Fruit fly (Drosophila melanogaster): ENCODE results near the gene pkm.
A peak's percentile ranks its signal among the peaks of the same experiment; 100 is the strongest.

The pkm gene

DNA sequence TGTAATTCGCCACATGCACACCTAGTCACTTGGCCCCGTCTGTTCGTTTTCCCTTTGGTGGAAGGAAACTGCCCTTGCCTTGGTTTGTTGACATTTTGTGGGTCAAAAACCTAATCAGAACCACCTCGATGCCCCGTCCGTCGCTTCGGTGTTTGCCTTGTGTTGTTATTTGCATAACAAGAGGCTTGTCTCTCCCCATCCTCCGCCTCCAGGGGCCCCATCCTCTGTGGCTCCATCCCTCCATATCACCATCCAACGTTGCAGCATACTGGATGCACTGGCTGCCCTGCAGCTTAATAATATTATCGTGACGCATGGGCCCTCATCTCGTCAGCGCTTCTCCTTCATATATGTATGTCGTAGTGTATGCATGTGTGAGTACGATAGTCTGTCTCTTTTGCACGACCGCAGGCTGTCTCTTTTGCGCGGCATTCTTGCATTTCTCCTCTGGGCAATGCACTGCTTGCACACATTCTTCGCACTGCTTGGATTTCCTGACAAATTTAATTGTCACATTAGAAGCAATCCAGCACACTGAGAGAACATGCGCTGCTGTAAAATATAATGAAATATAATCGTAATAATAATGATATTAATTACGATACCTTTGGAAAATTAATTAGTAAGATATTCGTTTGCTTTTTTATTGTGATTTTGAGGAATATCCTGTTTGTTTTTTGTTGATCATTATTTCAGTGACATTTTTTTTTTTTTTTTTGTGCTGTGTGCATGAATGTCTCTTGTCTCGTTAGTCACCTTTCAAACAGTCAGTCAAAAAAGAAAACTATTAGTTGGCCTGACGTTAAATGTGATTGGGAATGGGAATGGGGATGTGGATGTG, 39.6 kb downstream of the pkm start (continued):
- TF ChIP-seq otp (GFP tag; IDR thresholded peaks at IDR 0.05) (0 out of 3 replicates have a peak, but pooled peaks have one; percentile 17), HmgD (GFP tag; optimal IDR thresholded peaks at IDR 0.05) (no peak), chif (GFP tag; optimal IDR thresholded peaks at IDR 0.05) (no peak), da (GFP tag; optimal IDR thresholded peaks at IDR 0.05) (no peak), CG5180 (GFP tag; optimal IDR thresholded peaks at IDR 0.05) (no peak), CG17912 (GFP tag; optimal IDR thresholded peaks at IDR 0.05) (no peak), en (GFP tag; optimal IDR thresholded peaks at IDR 0.05) (no peak), CG2116 (GFP tag; optimal IDR thresholded peaks at IDR 0.05) (no peak), CG7928 (GFP tag; optimal IDR thresholded peaks at IDR 0.05) (no peak), ara (GFP tag; IDR thresholded peaks at IDR 0.05) (0 out of 2 replicates have a peak, but pooled peaks have one; percentile 24), CG8359 (GFP tag; optimal IDR thresholded peaks at IDR 0.05; ENCODE audit: borderline replicate concordance) (peak; percentile 27), CG3281 (GFP tag; optimal IDR thresholded peaks at IDR 0.05) (no peak), cg (GFP tag; optimal IDR thresholded peaks at IDR 0.05) (peak; percentile 38), CG2889 (GFP tag; IDR thresholded peaks at IDR 0.05) (no peak), Bteb2 (GFP tag; optimal IDR thresholded peaks at IDR 0.05) (no peak), CG14050 (GFP tag; IDR thresholded peaks at IDR 0.05) (no peak), fd3F (GFP tag; optimal IDR thresholded peaks at IDR 0.05) (no peak), Fer1 (GFP tag; optimal IDR thresholded peaks at IDR 0.05) (no peak), Dip2 (GFP tag; IDR thresholded peaks at IDR 0.05) (no peak), CG6765 (GFP tag; optimal IDR thresholded peaks at IDR 0.05) (no peak), chinmo (GFP tag; IDR thresholded peaks at IDR 0.05; ENCODE audit: partially characterized antibody) (no peak), gem (tag; optimal IDR thresholded peaks at IDR 0.05) (peak; percentile 61), CG15514 (GFP tag; optimal IDR thresholded peaks at IDR 0.05) (no peak), sob (GFP tag; IDR thresholded peaks at IDR 0.05) (no peak), ssp (GFP tag; IDR thresholded peaks at IDR 0.05) (no peak), CG17359 (tag; optimal IDR thresholded peaks at IDR 0.05) (no peak), wek (GFP tag; optimal IDR thresholded peaks at IDR 0.05) (no peak), nmo (GFP tag; optimal IDR thresholded peaks at IDR 0.05) (peak; percentile 45), aop (GFP tag; IDR thresholded peaks at IDR 0.05) (no peak), CG7839 (tag; optimal IDR thresholded peaks at IDR 0.05) (peak; percentile 11), Doc2 (GFP tag; IDR thresholded peaks at IDR 0.05) (no peak), p53 (GFP tag; optimal IDR thresholded peaks at IDR 0.05) (no peak), dysf (GFP tag; IDR thresholded peaks at IDR 0.05) (0 out of 3 replicates have a peak, but pooled peaks have one; percentile 24), ap (GFP tag; IDR thresholded peaks at IDR 0.05) (no peak), CG17612 (GFP tag; IDR thresholded peaks at IDR 0.05) (no peak), repo (GFP tag; optimal IDR thresholded peaks at IDR 0.05) (no peak), CG12942 (GFP tag; optimal IDR thresholded peaks at IDR 0.05) (no peak), Poxn (GFP tag; IDR thresholded peaks at IDR 0.05) (no peak), shn (GFP tag; optimal IDR thresholded peaks at IDR 0.05) (no peak), CG14965 (GFP tag; optimal IDR thresholded peaks at IDR 0.05; ENCODE audit: borderline replicate concordance) (no peak), CrebB (tag; optimal IDR thresholded peaks at IDR 0.05) (no peak), NK7.1 (GFP tag; optimal IDR thresholded peaks at IDR 0.05) (no peak), oc (tag; optimal IDR thresholded peaks at IDR 0.05) (no peak), amos (GFP tag; IDR thresholded peaks at IDR 0.05; ENCODE audit: partially characterized antibody) (no peak), CG9932 (GFP tag; IDR thresholded peaks at IDR 0.05) (no peak), mirr (GFP tag; optimal IDR thresholded peaks at IDR 0.05) (no peak), Nf-YC (tag; optimal IDR thresholded peaks at IDR 0.05) (no peak), danr (GFP tag; IDR thresholded peaks at IDR 0.05) (no peak), zfh2 (GFP tag; optimal IDR thresholded peaks at IDR 0.05) (no peak), pita (GFP tag; optimal IDR thresholded peaks at IDR 0.05) (no peak)
